Worm (Caenorhabditis elegans) whole organism, early embryonic: ENCODE measurements around the gene mtpn-1.

ENCODE experiments used
- B0310.2 ChIP-seq: sonication (generic microtip); optimal IDR thresholded peaks from 2 replicates; lab custom pipeline; 2016; ENCODE audit warnings: mild to moderate bottlenecking, missing genetic modification characterization, missing compliant biosample characterization
- F13C5.2 ChIP-seq: sonication (generic microtip); optimal IDR thresholded peaks from 2 replicates; lab custom pipeline; 2017; ENCODE audit warnings: mild to moderate bottlenecking, missing genetic modification characterization, inconsistent platforms, missing compliant biosample characterization
- aly-1 ChIP-seq: sonication (generic microtip); optimal IDR thresholded peaks from 2 replicates; lab custom pipeline; 2016; ENCODE audit warnings: missing genetic modification characterization, missing compliant biosample characterization
- ama-1 ChIP-seq: fragments of 150-350 bp; optimal IDR thresholded peaks from 2 replicates; lab custom pipeline; 2014
- ceh-13 ChIP-seq: fragments of 200-800 bp; sonication (Bioruptor generic); optimal IDR thresholded peaks from 2 replicates; lab custom pipeline; 2018; ENCODE audit warnings: mild to moderate bottlenecking, missing genetic modification characterization, missing compliant biosample characterization
- ceh-36 ChIP-seq: sonication (generic microtip); optimal IDR thresholded peaks from 2 replicates; lab custom pipeline; 2016; ENCODE audit warnings: missing genetic modification characterization, inconsistent platforms, missing compliant biosample characterization
- ets-7 ChIP-seq: sonication (generic microtip); optimal IDR thresholded peaks from 2 replicates; lab custom pipeline; 2016; ENCODE audit warnings: missing genotype, missing genetic modification characterization, missing compliant biosample characterization
- flt-1 ChIP-seq: fragments of 200-800 bp; sonication (Bioruptor generic); IDR thresholded peaks from 2 replicates; pipeline ENCODE4 v1.3.6; 2022; ENCODE audit warnings: missing genetic modification characterization, missing compliant biosample characterization
- hmbx-1 ChIP-seq: sonication (generic microtip); optimal IDR thresholded peaks from 2 replicates; lab custom pipeline; 2016; ENCODE audit warnings: mild to moderate bottlenecking, missing genetic modification characterization, missing compliant biosample characterization
- hmg-4 ChIP-seq: fragments of 200-800 bp; sonication (Bioruptor generic); optimal IDR thresholded peaks from 2 replicates; lab custom pipeline; 2018; ENCODE audit warnings: mild to moderate bottlenecking, missing genetic modification characterization, missing compliant biosample characterization
- hnd-1 ChIP-seq: sonication (generic microtip); optimal IDR thresholded peaks from 2 replicates; lab custom pipeline; 2016; ENCODE audit warnings: missing genetic modification characterization, missing compliant biosample characterization
- pes-1 ChIP-seq: fragments of 200-800 bp; sonication (Bioruptor generic); IDR thresholded peaks from 2 replicates; pipeline ENCODE4 v1.3.6; 2022; ENCODE audit warnings: missing genetic modification reagents, missing genetic modification characterization, missing compliant biosample characterization
- scrt-1 ChIP-seq: fragments of 200-800 bp; sonication (Bioruptor generic); IDR thresholded peaks from 2 replicates; pipeline ENCODE4 v1.3.6; 2022; ENCODE audit warnings: missing genetic modification characterization, missing compliant biosample characterization
- sea-1 ChIP-seq: fragments of 200-800 bp; sonication (Bioruptor generic); conservative IDR thresholded peaks from 2 replicates; pipeline ENCODE4 v1.3.6; 2022; ENCODE audit warnings: missing genetic modification characterization, missing compliant biosample characterization
- tbx-11 ChIP-seq: fragments of 200-800 bp; sonication (Bioruptor generic); IDR thresholded peaks from 2 replicates; pipeline ENCODE4 v1.3.6; 2022; ENCODE audit warnings: missing genetic modification characterization, missing compliant biosample characterization
- tbx-37 ChIP-seq: fragments of 200-800 bp; sonication (Bioruptor generic); conservative IDR thresholded peaks from 2 replicates; pipeline ENCODE4 v1.3.6; 2022; ENCODE audit warnings: missing genetic modification reagents, missing genetic modification characterization, missing compliant biosample characterization
- tra-4 ChIP-seq: sonication (generic microtip); optimal IDR thresholded peaks from 2 replicates; lab custom pipeline; 2017; ENCODE audit warnings: missing genetic modification characterization, missing compliant biosample characterization

mtpn-1 gene

ce11 chrX:2425284-2425683 is 18.0 kb downstream of the mtpn-1 start:
- TF ChIP-seq tbx-11 (GFP tag; lab: Robert Waterston, UW), result no peak
- no peak for TF ChIP-seq ama-1 (lab: Kevin White, UChicago)
- TF ChIP-seq ceh-13, result no peak
- TF ChIP-seq flt-1 (GFP tag; lab: Robert Waterston, UW), result no peak
- TF ChIP-seq scrt-1, result no peak
- no peak for TF ChIP-seq B0310.2 (tag; lab: Kevin White, UChicago)
- no peak for TF ChIP-seq hmbx-1 (tag; lab: Kevin White, UChicago)

DNA sequence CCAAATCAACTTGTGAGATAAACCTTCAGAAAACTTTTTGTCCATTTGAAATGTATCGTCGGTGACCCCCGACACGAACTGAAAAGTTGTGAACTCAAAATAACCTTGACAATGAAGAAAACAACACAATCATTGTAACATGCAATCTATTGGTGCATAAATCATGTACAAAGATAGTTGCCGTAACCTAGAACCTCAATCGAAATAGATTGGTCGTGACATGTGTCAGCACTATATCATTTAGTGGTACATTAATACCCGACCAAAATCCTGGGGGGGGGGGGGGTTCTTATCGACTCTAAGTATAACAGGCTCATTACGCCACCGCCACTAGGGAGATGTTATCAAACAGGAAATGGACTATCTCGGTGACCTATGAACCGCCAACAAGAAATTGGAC is 19.7 kb downstream of the mtpn-1 start:
- TF ChIP-seq scrt-1 (no peak), sea-1 (no peak), pes-1 (GFP tag; lab: Robert Waterston, UW) (no peak), tbx-11 (GFP tag; lab: Robert Waterston, UW) (no peak), ceh-36 (no peak), hmg-4 (GFP tag; lab: Kevin White, UChicago) (no peak), tra-4 (tag; lab: Kevin White, UChicago) (no peak)

- no peak for TF ChIP-seq pes-1 (GFP tag; lab: Robert Waterston, UW)
- no peak for TF ChIP-seq scrt-1
- no peak for TF ChIP-seq hmbx-1 (tag; lab: Kevin White, UChicago)
- TF ChIP-seq F13C5.2 (tag; lab: Kevin White, UChicago), result no peak
- no peak for TF ChIP-seq ama-1 (lab: Kevin White, UChicago)
- TF ChIP-seq ets-7 (tag; lab: Kevin White, UChicago), result no peak
- TF ChIP-seq B0310.2 (tag; lab: Kevin White, UChicago), result no peak
These were observed 20.1 kb downstream of the mtpn-1 start, which contains the start of gene gcy-31 for ce11 chrX:2427404-2427803. Gene gcy-31, minus strand, starts transcription at chrX:2427504.

- TF ChIP-seq ceh-13, result no peak
- TF ChIP-seq hnd-1 (tag; lab: Kevin White, UChicago), result no peak
- no peak for TF ChIP-seq ceh-36
- TF ChIP-seq F13C5.2 (tag; lab: Kevin White, UChicago), result no peak
- no peak for TF ChIP-seq ets-7 (tag; lab: Kevin White, UChicago)
- no peak for TF ChIP-seq pes-1 (GFP tag; lab: Robert Waterston, UW)
- TF ChIP-seq tra-4 (tag; lab: Kevin White, UChicago), result no peak
- no peak for TF ChIP-seq flt-1 (GFP tag; lab: Robert Waterston, UW)
- no peak for TF ChIP-seq aly-1
- TF ChIP-seq tbx-37 (GFP tag; lab: Robert Waterston, UW), result no peak
- no peak for TF ChIP-seq tbx-11 (GFP tag; lab: Robert Waterston, UW)
- TF ChIP-seq ama-1 (lab: Kevin White, UChicago), result no peak
- no peak for TF ChIP-seq scrt-1
- no peak for TF ChIP-seq sea-1
- no peak for TF ChIP-seq hmbx-1 (tag; lab: Kevin White, UChicago)
- TF ChIP-seq B0310.2 (tag; lab: Kevin White, UChicago), result no peak
These were observed 23.1 kb downstream of the mtpn-1 start for ce11 chrX:2430317-2430716.

- TF ChIP-seq hmbx-1 (tag; lab: Kevin White, UChicago) (no peak), B0310.2 (tag; lab: Kevin White, UChicago) (peak; percentile 6), pes-1 (GFP tag; lab: Robert Waterston, UW) (no peak), flt-1 (GFP tag; lab: Robert Waterston, UW) (no peak), scrt-1 (0 out of 2 replicates have a peak, but pooled peaks have one; percentile 26), tra-4 (tag; lab: Kevin White, UChicago) (no peak), ceh-13 (no peak), tbx-37 (GFP tag; lab: Robert Waterston, UW) (no peak), hnd-1 (tag; lab: Kevin White, UChicago) (no peak), F13C5.2 (tag; lab: Kevin White, UChicago) (no peak), sea-1 (no peak), ceh-36 (no peak), ets-7 (tag; lab: Kevin White, UChicago) (no peak), hmg-4 (GFP tag; lab: Kevin White, UChicago) (peak; percentile 91), tbx-11 (GFP tag; lab: Robert Waterston, UW) (no peak), aly-1 (peak; percentile 15), ama-1 (lab: Kevin White, UChicago) (no peak)
These were observed 25.2 kb downstream of the mtpn-1 start for ce11 chrX:2432459-2432858.

- no peak for TF ChIP-seq sea-1
- TF ChIP-seq B0310.2 (tag; lab: Kevin White, UChicago), result peak; percentile 41
These were observed 26.5 kb downstream of the mtpn-1 start for ce11 chrX:2433805-2434204.

DNA sequence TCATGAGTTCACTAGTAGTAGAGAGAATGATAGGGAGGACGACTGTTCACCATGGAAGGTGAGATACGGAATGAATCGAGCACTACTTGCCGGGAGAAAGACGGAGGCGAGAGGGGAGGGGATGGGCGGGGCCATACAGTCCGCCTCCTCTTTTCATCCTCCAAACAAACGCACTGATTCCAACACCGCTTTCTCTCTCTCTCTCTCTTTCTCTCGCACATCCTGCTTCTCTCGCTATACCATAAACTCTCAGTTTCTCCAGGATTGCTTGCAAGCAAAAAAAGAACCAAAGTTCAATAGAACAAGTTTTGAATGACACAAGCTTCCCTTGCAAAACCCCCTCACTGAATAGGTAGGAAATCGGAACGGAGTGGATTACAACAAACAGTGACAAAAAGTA is 28.1 kb downstream of the mtpn-1 start:
- TF ChIP-seq ceh-13, result no peak
- TF ChIP-seq hnd-1 (tag; lab: Kevin White, UChicago), result no peak
- TF ChIP-seq tbx-11 (GFP tag; lab: Robert Waterston, UW), result no peak
- TF ChIP-seq ceh-36, result no peak
- TF ChIP-seq tra-4 (tag; lab: Kevin White, UChicago), result no peak

ce11 chrX:2438857-2439256 is 31.6 kb downstream of the mtpn-1 start, which contains the start of gene gid-2:
Gene gid-2, minus strand, starts transcription at chrX:2438957.
- no peak for TF ChIP-seq B0310.2 (tag; lab: Kevin White, UChicago)

- TF ChIP-seq tbx-37 (GFP tag; lab: Robert Waterston, UW) (no peak), ama-1 (lab: Kevin White, UChicago) (no peak), scrt-1 (no peak), ets-7 (tag; lab: Kevin White, UChicago) (no peak), hmbx-1 (tag; lab: Kevin White, UChicago) (no peak), F13C5.2 (tag; lab: Kevin White, UChicago) (no peak), tra-4 (tag; lab: Kevin White, UChicago) (no peak), hmg-4 (GFP tag; lab: Kevin White, UChicago) (no peak), B0310.2 (tag; lab: Kevin White, UChicago) (no peak), hnd-1 (tag; lab: Kevin White, UChicago) (no peak), sea-1 (no peak), ceh-36 (no peak), pes-1 (GFP tag; lab: Robert Waterston, UW) (no peak), ceh-13 (no peak), flt-1 (GFP tag; lab: Robert Waterston, UW) (no peak), tbx-11 (GFP tag; lab: Robert Waterston, UW) (no peak)
These were observed 32.0 kb downstream of the mtpn-1 start for ce11 chrX:2439309-2439708.
